Worm (Caenorhabditis elegans) whole organism, mixed stage, embryonic: ENCODE measurements around the gene F32D8.14.

Experiments
- M03D4.4 ChIP-seq: sonication (generic microtip); optimal IDR thresholded peaks from 2 replicates; lab custom pipeline; 2017; ENCODE audit warnings: mild to moderate bottlenecking, missing genetic modification characterization, missing compliant biosample characterization
- bed-3 ChIP-seq: fragments of 200-800 bp; sonication (Bioruptor generic); optimal IDR thresholded peaks from 3 replicates; lab custom pipeline; 2018; ENCODE audit warnings: mild to moderate bottlenecking, missing genetic modification characterization, moderate library complexity, missing compliant biosample characterization
- blmp-1 ChIP-seq: fragments of 150-350 bp; optimal IDR thresholded peaks from 2 replicates; lab custom pipeline; 2014; ENCODE audit warnings: missing biosample characterization, missing genetic modification characterization
- ceh-39 ChIP-seq: fragments of 150-350 bp; optimal IDR thresholded peaks from 2 replicates; lab custom pipeline; 2014; ENCODE audit warnings: missing biosample characterization, missing genetic modification characterization
- ceh-83 ChIP-seq: fragments of 200-800 bp; sonication (Bioruptor generic); optimal IDR thresholded peaks from 2 replicates; lab custom pipeline; 2018; ENCODE audit warnings: mild to moderate bottlenecking, missing genetic modification characterization, missing compliant biosample characterization
- ces-1 ChIP-seq: fragments of 150-350 bp; optimal IDR thresholded peaks from 2 replicates; lab custom pipeline; 2014; ENCODE audit warnings: missing biosample characterization, missing genetic modification reagents, missing genetic modification characterization
- cnd-1 ChIP-seq: fragments of 200-800 bp; sonication (Bioruptor generic); optimal IDR thresholded peaks from 2 replicates; lab custom pipeline; 2018; ENCODE audit warnings: mild to moderate bottlenecking, missing genetic modification characterization, missing compliant biosample characterization
- drap-1 ChIP-seq: fragments of 200-800 bp; sonication (Bioruptor generic); optimal IDR thresholded peaks from 3 replicates; lab custom pipeline; 2018; ENCODE audit warnings: mild to moderate bottlenecking, missing genetic modification characterization, missing compliant biosample characterization
- elt-1 ChIP-seq: sonication (generic microtip); optimal IDR thresholded peaks from 2 replicates; lab custom pipeline; 2017; ENCODE audit warnings: missing genetic modification characterization, mild to moderate bottlenecking, missing compliant biosample characterization, antibody characterized with exemption, moderate library complexity, borderline replicate concordance; ENCODE audit not compliant: insufficient read depth
- ham-2 ChIP-seq: fragments of 200-800 bp; sonication (Bioruptor generic); optimal IDR thresholded peaks from 2 replicates; lab custom pipeline; 2018; ENCODE audit warnings: mild to moderate bottlenecking, missing genetic modification characterization, missing compliant biosample characterization
- hlh-1 ChIP-seq: fragments of 150-350 bp; optimal IDR thresholded peaks from 2 replicates; lab custom pipeline; 2014; ENCODE audit warnings: missing biosample characterization, missing genetic modification reagents, missing genetic modification characterization
- lin-13 ChIP-seq: fragments of 150-350 bp; optimal IDR thresholded peaks from 2 replicates; lab custom pipeline; 2014; ENCODE audit warnings: missing biosample characterization, missing genetic modification characterization
- lin-32 ChIP-seq: fragments of 200-800 bp; sonication (Bioruptor generic); optimal IDR thresholded peaks from 2 replicates; lab custom pipeline; 2018; ENCODE audit warnings: mild to moderate bottlenecking, missing genetic modification characterization, missing compliant biosample characterization
- lsy-2 ChIP-seq: fragments of 150-350 bp; optimal IDR thresholded peaks from 2 replicates; lab custom pipeline; 2014; ENCODE audit warnings: missing biosample characterization, missing genetic modification characterization
- mab-5 ChIP-seq: fragments of 150-350 bp; optimal IDR thresholded peaks from 2 replicates; lab custom pipeline; 2014; ENCODE audit warnings: missing biosample characterization, missing genetic modification characterization
- mep-1 ChIP-seq: fragments of 150-350 bp; optimal IDR thresholded peaks from 2 replicates; lab custom pipeline; 2017; ENCODE audit warnings: missing biosample characterization, missing genetic modification reagents, missing genetic modification characterization, inconsistent platforms
- mls-2 ChIP-seq: sonication (generic microtip); optimal IDR thresholded peaks from 2 replicates; lab custom pipeline; 2016; ENCODE audit warnings: mild to moderate bottlenecking, missing genetic modification characterization, moderate library complexity, missing compliant biosample characterization
- nhr-12 ChIP-seq: fragments of 150-350 bp; optimal IDR thresholded peaks from 2 replicates; lab custom pipeline; 2014; ENCODE audit warnings: missing biosample characterization, missing genetic modification characterization
- nhr-2 ChIP-seq: fragments of 150-350 bp; optimal IDR thresholded peaks from 2 replicates; lab custom pipeline; 2014; ENCODE audit warnings: missing biosample characterization, missing genetic modification characterization
- nhr-237 ChIP-seq: fragments of 150-350 bp; optimal IDR thresholded peaks from 2 replicates; lab custom pipeline; 2014; ENCODE audit warnings: missing biosample characterization, missing genetic modification characterization
- nhr-28 ChIP-seq: fragments of 150-350 bp; optimal IDR thresholded peaks from 2 replicates; lab custom pipeline; 2014; ENCODE audit warnings: missing biosample characterization, missing genetic modification characterization
- pha-4 ChIP-seq: fragments of 150-350 bp; optimal IDR thresholded peaks from 2 replicates; lab custom pipeline; 2018; ENCODE audit warnings: missing biosample characterization, missing genetic modification reagents, missing genetic modification characterization
- sem-2 ChIP-seq: fragments of 200-800 bp; sonication (Bioruptor generic); optimal IDR thresholded peaks from 2 replicates; lab custom pipeline; 2018; ENCODE audit warnings: mild to moderate bottlenecking, missing genetic modification characterization, missing compliant biosample characterization
- snpc-4 ChIP-seq: fragments of 150-350 bp; optimal IDR thresholded peaks from 2 replicates; lab custom pipeline; 2014; ENCODE audit warnings: missing biosample characterization, missing genetic modification characterization
- tbx-8 ChIP-seq: fragments of 200-800 bp; sonication (Bioruptor generic); optimal IDR thresholded peaks from 2 replicates; lab custom pipeline; 2018; ENCODE audit warnings: mild to moderate bottlenecking, missing genetic modification characterization, moderate library complexity, missing compliant biosample characterization
- unc-120 ChIP-seq: sonication (generic microtip); optimal IDR thresholded peaks from 2 replicates; lab custom pipeline; 2017; ENCODE audit warnings: missing genetic modification characterization, missing compliant biosample characterization; ENCODE audit not compliant: poor library complexity, severe bottlenecking
- unc-39 ChIP-seq: fragments of 150-350 bp; optimal IDR thresholded peaks from 2 replicates; lab custom pipeline; 2014; ENCODE audit warnings: missing biosample characterization, missing genetic modification characterization
- unc-62 ChIP-seq: fragments of 150-350 bp; optimal IDR thresholded peaks from 2 replicates; lab custom pipeline; 2014; ENCODE audit warnings: missing biosample characterization, missing genetic modification reagents, missing genetic modification characterization
- zip-8 ChIP-seq: fragments of 150-350 bp; optimal IDR thresholded peaks from 2 replicates; lab custom pipeline; 2014; ENCODE audit warnings: missing biosample characterization, missing genetic modification characterization
- ztf-11 ChIP-seq: fragments of 150-350 bp; optimal IDR thresholded peaks from 2 replicates; lab custom pipeline; 2014; ENCODE audit warnings: missing biosample characterization, missing genetic modification characterization

Gene F32D8.14

DNA sequence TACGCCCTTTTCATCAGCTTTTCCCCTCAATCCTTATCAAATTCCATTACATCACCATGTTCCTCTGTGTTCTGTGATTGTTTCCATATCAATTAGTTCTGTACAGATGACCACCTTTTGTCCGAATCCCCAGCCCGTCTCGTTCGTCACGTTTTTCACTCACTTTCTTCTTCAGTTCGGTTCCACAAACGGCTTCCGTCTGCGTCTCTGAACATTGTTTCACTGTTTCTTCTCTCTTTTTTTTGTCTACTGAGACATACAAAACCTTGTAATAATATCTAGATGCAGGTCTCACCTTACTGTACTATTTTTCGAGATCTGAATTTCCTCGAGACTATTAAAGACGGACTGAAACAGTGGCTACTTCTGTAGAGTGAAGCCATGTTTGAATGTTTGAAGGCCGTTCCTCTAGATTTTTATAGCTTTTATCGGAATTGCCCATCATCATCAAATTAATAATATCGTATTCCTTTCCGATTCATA, 8.1 kb downstream of the F32D8.14 start, which contains the start of gene F32D8.3:
Gene F32D8.3, plus strand, starts transcription at position 433 of the 483 bp plus-strand sequence.
- no peak for TF ChIP-seq zip-8
- TF ChIP-seq cnd-1 (tag; lab: Kevin White, UChicago): no peak
- no peak for TF ChIP-seq mep-1 (tag; lab: Kevin White, UChicago)
- TF ChIP-seq unc-39 (tag; lab: Kevin White, UChicago): no peak
- no peak for TF ChIP-seq ceh-83 (GFP tag; lab: Kevin White, UChicago)
- TF ChIP-seq ceh-39 (tag; lab: Kevin White, UChicago): no peak
- TF ChIP-seq ham-2: no peak
- TF ChIP-seq snpc-4 (tag; lab: Kevin White, UChicago): no peak
- no peak for TF ChIP-seq elt-1 (tag; lab: Kevin White, UChicago)

- TF ChIP-seq ceh-39 (tag; lab: Kevin White, UChicago): no peak
- no peak for TF ChIP-seq unc-39 (tag; lab: Kevin White, UChicago)
- no peak for TF ChIP-seq M03D4.4
- no peak for TF ChIP-seq nhr-237 (tag; lab: Kevin White, UChicago)
- no peak for TF ChIP-seq pha-4
- TF ChIP-seq cnd-1 (tag; lab: Kevin White, UChicago): no peak
- no peak for TF ChIP-seq mab-5 (tag; lab: Kevin White, UChicago)
- TF ChIP-seq zip-8: no peak
- TF ChIP-seq ztf-11 (tag; lab: Kevin White, UChicago): no peak
- no peak for TF ChIP-seq nhr-2
- no peak for TF ChIP-seq ceh-83 (GFP tag; lab: Kevin White, UChicago)
- no peak for TF ChIP-seq hlh-1
- TF ChIP-seq blmp-1 (tag; lab: Kevin White, UChicago): no peak
- TF ChIP-seq mls-2 (tag; lab: Kevin White, UChicago): no peak
- no peak for TF ChIP-seq bed-3
- no peak for TF ChIP-seq unc-120 (tag; lab: Kevin White, UChicago)
Observed at ce11 chrV:10883478-10883877, 11.1 kb downstream of the F32D8.14 start, which contains the start of gene F32D8.2. Gene F32D8.2, plus strand, starts transcription at chrV:10883778.

ce11 chrV:10880138-10880882, 14.3 kb downstream of the F32D8.14 start, which contains the start of gene F32D8.1:
Gene F32D8.1, plus strand, starts transcription at chrV:10880832.
- TF ChIP-seq nhr-12 (tag; lab: Kevin White, UChicago) (no peak), elt-1 (tag; lab: Kevin White, UChicago) (no peak), lin-13 (no peak), tbx-8 (GFP tag; lab: Kevin White, UChicago) (no peak), ces-1 (GFP tag; lab: Kevin White, UChicago) (peak; percentile 97)

DNA sequence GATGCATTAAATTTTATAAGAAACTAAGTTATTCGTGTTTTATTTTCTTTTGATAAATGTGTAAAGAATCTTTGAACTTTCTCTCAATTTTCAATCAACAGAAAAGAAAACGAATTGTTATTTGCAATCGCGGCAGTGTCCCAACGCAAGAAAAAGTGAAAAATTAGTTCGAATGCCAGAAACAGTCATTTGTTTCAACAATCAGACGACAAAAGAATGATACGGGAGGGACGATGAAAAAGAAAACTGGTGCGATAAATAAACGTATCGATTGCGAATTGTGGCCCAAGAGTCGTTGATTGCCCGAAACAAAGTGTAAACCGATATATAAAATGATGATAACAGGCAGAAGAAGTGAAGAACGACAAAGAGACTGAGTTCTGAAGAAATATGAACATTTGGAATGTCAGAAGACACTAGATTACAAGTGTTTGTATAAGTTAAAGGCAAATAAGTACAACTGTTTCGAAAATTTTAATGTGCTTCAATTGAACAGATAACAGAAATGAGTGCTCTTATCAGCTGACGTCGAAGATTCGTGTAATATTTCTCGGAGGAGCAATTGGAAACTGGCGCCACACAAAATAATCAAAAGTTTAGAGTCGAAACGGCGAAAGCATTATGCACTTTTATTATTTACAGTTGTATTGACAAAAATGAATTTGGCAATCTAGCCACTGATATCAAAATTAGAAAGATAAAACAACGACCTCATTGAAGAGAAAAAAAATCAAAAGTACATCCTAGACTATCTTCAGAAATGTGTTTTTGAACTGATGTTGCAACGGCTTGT, 16.6 kb downstream of the F32D8.14 start:
- TF ChIP-seq drap-1 (GFP tag; lab: Kevin White, UChicago): no peak
- no peak for TF ChIP-seq mls-2 (tag; lab: Kevin White, UChicago)
- no peak for TF ChIP-seq unc-39 (tag; lab: Kevin White, UChicago)
- no peak for TF ChIP-seq unc-62
- TF ChIP-seq pha-4: no peak
- no peak for TF ChIP-seq lin-13
- TF ChIP-seq tbx-8 (GFP tag; lab: Kevin White, UChicago): no peak
- TF ChIP-seq nhr-28 (tag; lab: Kevin White, UChicago): no peak
- TF ChIP-seq ces-1 (GFP tag; lab: Kevin White, UChicago): no peak
- no peak for TF ChIP-seq nhr-2
- no peak for TF ChIP-seq mep-1 (tag; lab: Kevin White, UChicago)
- TF ChIP-seq M03D4.4: no peak
- no peak for TF ChIP-seq ham-2
- no peak for TF ChIP-seq zip-8
- no peak for TF ChIP-seq sem-2

ce11 chrV:10876512-10876911, 18.1 kb downstream of the F32D8.14 start:
- TF ChIP-seq zip-8: no peak
- TF ChIP-seq lin-32: no peak
- TF ChIP-seq cnd-1 (tag; lab: Kevin White, UChicago): no peak
- no peak for TF ChIP-seq drap-1 (GFP tag; lab: Kevin White, UChicago)
- no peak for TF ChIP-seq unc-120 (tag; lab: Kevin White, UChicago)
- TF ChIP-seq tbx-8 (GFP tag; lab: Kevin White, UChicago): no peak
- TF ChIP-seq lsy-2 (tag; lab: Kevin White, UChicago): no peak
- TF ChIP-seq nhr-237 (tag; lab: Kevin White, UChicago): no peak
- TF ChIP-seq pha-4: no peak
- no peak for TF ChIP-seq hlh-1
- TF ChIP-seq, all 35 proteins: peak for 0
